Fruit fly (Drosophila melanogaster): Measurements from ENCODE around the gene Lcp65Ab1.

The Lcp65Ab1 gene

DNA sequence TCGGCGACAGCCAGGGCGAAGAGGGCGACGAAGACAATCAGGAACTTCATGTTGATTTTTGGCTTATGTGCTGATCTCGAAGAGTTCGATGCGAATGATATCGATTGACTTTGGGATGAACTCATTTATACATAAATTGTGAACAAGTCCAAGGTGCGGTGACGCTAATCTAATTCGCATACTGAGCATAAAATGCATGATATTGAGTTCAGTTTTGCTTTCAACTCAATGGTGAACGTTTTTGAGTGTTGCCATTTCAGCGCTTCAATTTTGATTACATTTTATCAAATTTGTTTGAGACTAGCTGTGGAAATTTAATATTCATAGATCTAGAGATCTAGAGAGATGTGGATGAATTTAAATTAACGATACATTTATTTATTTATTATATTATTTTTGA lies 12.7 kb upstream of the Lcp65Ab1 start, which contains the start of gene Lcp65Af:
TSS of gene Lcp65Af (minus strand) at position 101 of the 400 bp plus-strand sequence.
- no peak for TF ChIP-seq esn (GFP tag; optimal IDR thresholded peaks at IDR 0.05)
- no peak for TF ChIP-seq OdsH (GFP tag; optimal IDR thresholded peaks at IDR 0.05)
- no peak for TF ChIP-seq fd59A (GFP tag; optimal IDR thresholded peaks at IDR 0.05)
- no peak for TF ChIP-seq Sox102F (GFP tag; optimal IDR thresholded peaks at IDR 0.05)
- TF ChIP-seq svp (GFP tag): no peak
- TF ChIP-seq acj6 (GFP tag; optimal IDR thresholded peaks at IDR 0.05): no peak
- no peak for TF ChIP-seq CG11762 (GFP tag; optimal IDR thresholded peaks at IDR 0.05; ENCODE audit: insufficient read depth)
- no peak for TF ChIP-seq Hr39 (GFP tag; optimal IDR thresholded peaks at IDR 0.05)
- no peak for TF ChIP-seq Met (GFP tag; optimal IDR thresholded peaks at IDR 0.05)
- TF ChIP-seq ss (GFP tag; optimal IDR thresholded peaks at IDR 0.05): no peak
- no peak for TF ChIP-seq CG4318 (GFP tag; optimal IDR thresholded peaks at IDR 0.05)
- no peak for TF ChIP-seq pdm3 (GFP tag; optimal IDR thresholded peaks at IDR 0.05)
- TF ChIP-seq topi (GFP tag; optimal IDR thresholded peaks at IDR 0.05): no peak

DNA sequence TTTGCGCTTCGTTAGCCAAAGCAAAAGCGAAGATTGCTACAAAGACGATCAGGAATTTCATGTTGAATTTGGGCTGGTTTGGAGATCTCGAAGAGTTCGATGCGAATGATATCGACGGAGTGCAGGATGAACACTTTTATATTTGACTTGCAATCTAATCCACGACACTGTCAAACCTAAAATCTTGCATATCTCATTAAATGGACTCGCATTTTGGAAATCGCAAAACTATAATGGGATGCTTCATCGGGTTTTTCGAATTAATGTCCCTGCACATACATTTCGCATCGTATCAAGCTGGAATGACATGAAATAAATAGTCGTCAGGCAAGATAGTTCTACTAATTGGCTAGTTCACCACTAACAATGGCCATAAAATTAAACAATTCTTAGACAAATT lies 11.3 kb upstream of the Lcp65Ab1 start, which contains the start of gene Lcp65Ae:
TSS of gene Lcp65Ae (minus strand) at position 101 of the 400 bp plus-strand sequence.
- no peak for TF ChIP-seq Hr39 (GFP tag; optimal IDR thresholded peaks at IDR 0.05)
- TF ChIP-seq Hr4 (GFP tag; optimal IDR thresholded peaks at IDR 0.05): no peak
- no peak for TF ChIP-seq Ets96B (tag; optimal IDR thresholded peaks at IDR 0.05)
- TF ChIP-seq fd85E (GFP tag; optimal IDR thresholded peaks at IDR 0.05): no peak
- TF ChIP-seq cyc (GFP tag; optimal IDR thresholded peaks at IDR 0.05): no peak
- no peak for TF ChIP-seq Met (GFP tag; optimal IDR thresholded peaks at IDR 0.05)
- TF ChIP-seq CG10669 (GFP tag; optimal IDR thresholded peaks at IDR 0.05): no peak
- no peak for TF ChIP-seq Eip93F (GFP tag; optimal IDR thresholded peaks at IDR 0.05)
- no peak for TF ChIP-seq dsx (GFP tag; optimal IDR thresholded peaks at IDR 0.05; ENCODE audit: poor library complexity, severe bottlenecking)
- TF ChIP-seq CG16779 (tag; optimal IDR thresholded peaks at IDR 0.05): no peak
- no peak for TF ChIP-seq Lpt (GFP tag; optimal IDR thresholded peaks at IDR 0.05)

DNA sequence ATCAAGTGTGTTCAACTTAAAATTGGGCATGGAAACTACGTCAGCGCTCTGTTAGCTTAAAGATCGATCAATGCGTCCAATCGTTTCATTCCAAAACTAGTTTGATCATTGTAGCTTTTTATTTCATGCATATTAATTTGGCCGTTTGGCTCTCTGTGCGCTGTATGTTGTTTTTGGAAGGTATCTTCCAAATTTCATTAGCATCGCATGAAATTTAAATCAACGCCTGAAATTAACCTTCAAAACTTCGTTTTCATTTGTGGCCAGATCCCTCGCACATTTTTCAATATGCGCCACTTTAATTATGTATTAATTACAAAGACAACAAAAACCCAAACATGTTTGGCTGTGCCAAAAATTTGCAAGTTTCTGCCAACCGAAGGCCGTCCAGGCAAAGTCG lies 10.8 kb upstream of the Lcp65Ab1 start:
- TF ChIP-seq Lpt (GFP tag; optimal IDR thresholded peaks at IDR 0.05) (no peak), CG32006 (GFP tag; optimal IDR thresholded peaks at IDR 0.05) (no peak), Hr38 (GFP tag; optimal IDR thresholded peaks at IDR 0.05) (no peak), dac (GFP tag; optimal IDR thresholded peaks at IDR 0.05) (no peak)

DNA sequence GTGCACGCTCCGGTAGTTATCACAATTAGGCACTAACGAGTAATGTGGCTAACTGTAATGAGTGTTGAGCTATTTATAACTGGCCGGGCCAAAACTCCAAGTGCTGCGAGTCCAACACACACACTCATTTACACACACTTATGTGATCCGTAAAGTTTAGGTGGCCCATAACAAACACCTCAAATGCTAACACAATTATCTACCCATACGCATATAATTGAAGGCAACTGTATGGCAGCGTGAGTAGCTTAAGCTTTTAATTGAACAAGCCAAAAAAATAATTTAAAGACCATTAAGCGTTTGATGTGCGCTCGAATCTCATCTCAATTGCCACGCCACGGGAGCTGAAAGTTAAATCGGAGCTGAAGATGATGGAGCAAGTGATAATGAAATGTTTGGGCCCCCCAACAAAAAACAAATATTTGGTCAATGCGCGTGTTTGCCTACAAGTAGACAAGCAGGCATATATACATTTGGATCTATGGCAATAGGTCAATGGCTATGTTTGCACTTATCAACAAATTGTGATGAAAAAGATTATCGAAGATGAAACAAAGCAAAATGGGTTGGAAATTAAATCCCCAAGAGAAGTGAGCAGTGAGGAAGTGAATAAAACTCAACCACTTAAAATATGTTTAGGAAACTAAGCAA lies 9.3 kb upstream of the Lcp65Ab1 start, which contains the start of gene Cpr65Av:
TSS of gene Cpr65Av (minus strand) at position 51 of the 651 bp plus-strand sequence.
- peak; percentile 56 for TF ChIP-seq fkh (GFP tag; optimal IDR thresholded peaks at IDR 0.05)
- no peak for TF ChIP-seq CG11762 (GFP tag; optimal IDR thresholded peaks at IDR 0.05; ENCODE audit: insufficient read depth)
- TF ChIP-seq ss (GFP tag; optimal IDR thresholded peaks at IDR 0.05): no peak
- TF ChIP-seq fd59A (GFP tag; optimal IDR thresholded peaks at IDR 0.05): no peak

- TF ChIP-seq CG6792 (GFP tag; optimal IDR thresholded peaks at IDR 0.05): no peak
- TF ChIP-seq CG10631 (GFP tag; optimal IDR thresholded peaks at IDR 0.05): peak; percentile 9
- TF ChIP-seq lz (GFP tag; optimal IDR thresholded peaks at IDR 0.05): no peak
- TF ChIP-seq CG11902 (GFP tag; optimal IDR thresholded peaks at IDR 0.05): no peak
- TF ChIP-seq acj6 (GFP tag; optimal IDR thresholded peaks at IDR 0.05): peak; percentile 3
- TF ChIP-seq CG11762 (GFP tag; optimal IDR thresholded peaks at IDR 0.05; ENCODE audit: insufficient read depth): no peak
- no peak for TF ChIP-seq net (GFP tag; optimal IDR thresholded peaks at IDR 0.05)
- no peak for TF ChIP-seq CG6808 (GFP tag; optimal IDR thresholded peaks at IDR 0.05)
- no peak for TF ChIP-seq CG9139 (GFP tag; optimal IDR thresholded peaks at IDR 0.05)
- no peak for TF ChIP-seq cyc (GFP tag; optimal IDR thresholded peaks at IDR 0.05)
- TF ChIP-seq fkh (GFP tag; optimal IDR thresholded peaks at IDR 0.05): no peak
- no peak for TF ChIP-seq CG1621 (tag; optimal IDR thresholded peaks at IDR 0.05)
- peak; percentile 5 for TF ChIP-seq CG8319 (GFP tag; optimal IDR thresholded peaks at IDR 0.05)
- no peak for TF ChIP-seq Gug (GFP tag; IDR thresholded peaks at IDR 0.05)
- TF ChIP-seq CG34406 (GFP tag; optimal IDR thresholded peaks at IDR 0.05): peak; percentile 29
- no peak for TF ChIP-seq CG10669 (GFP tag; optimal IDR thresholded peaks at IDR 0.05)
- TF ChIP-seq CG15336 (GFP tag; IDR thresholded peaks at IDR 0.05): no peak
- no peak for TF ChIP-seq dsx (GFP tag; optimal IDR thresholded peaks at IDR 0.05; ENCODE audit: poor library complexity, severe bottlenecking)
- TF ChIP-seq CG3919 (GFP tag; optimal IDR thresholded peaks at IDR 0.05): no peak
- TF ChIP-seq CG8632 (GFP tag; optimal IDR thresholded peaks at IDR 0.05): peak; percentile 21
- no peak for TF ChIP-seq CG8119 (GFP tag; IDR thresholded peaks at IDR 0.05)
Measured at dm6 chr3L:6140771-6141472, 8.4 kb upstream of the Lcp65Ab1 start.

Measured in whole organism, prepupa.